Worm (Caenorhabditis elegans): ENCODE data around the gene C14C6.3.

Gene C14C6.3

ce11 chrV:576918-577317 lies 33.6 kb downstream of the C14C6.3 start:
- TF ChIP-seq W03F9.2 (tag; optimal IDR thresholded peaks at IDR 0.05) (no peak), him-1 (tag; optimal IDR thresholded peaks at IDR 0.05) (no peak), dao-5 (tag; optimal IDR thresholded peaks at IDR 0.05) (no peak)

ce11 chrV:578977-579376 lies 35.7 kb downstream of the C14C6.3 start, which contains the start of gene K06H6.4:
Gene K06H6.4, plus strand, starts transcription at chrV:579277.
- TF ChIP-seq W03F9.2 (tag; optimal IDR thresholded peaks at IDR 0.05): no peak
- no peak for TF ChIP-seq dao-5 (tag; optimal IDR thresholded peaks at IDR 0.05)
- TF ChIP-seq him-1 (tag; optimal IDR thresholded peaks at IDR 0.05): no peak

- no peak for TF ChIP-seq dao-5 (tag; optimal IDR thresholded peaks at IDR 0.05)
- no peak for TF ChIP-seq him-1 (tag; optimal IDR thresholded peaks at IDR 0.05)
- TF ChIP-seq W03F9.2 (tag; optimal IDR thresholded peaks at IDR 0.05): no peak
Observed at ce11 chrV:581616-582015, 38.3 kb downstream of the C14C6.3 start, which contains the start of gene nstp-7. Gene nstp-7, plus strand, starts transcription at chrV:581916.

ce11 chrV:585472-585871 lies 42.2 kb downstream of the C14C6.3 start, which contains the start of gene K06H6.2:
Gene K06H6.2, plus strand, starts transcription at chrV:585772.
- no peak for TF ChIP-seq him-1 (tag; optimal IDR thresholded peaks at IDR 0.05)
- TF ChIP-seq W03F9.2 (tag; optimal IDR thresholded peaks at IDR 0.05): no peak
- no peak for TF ChIP-seq dao-5 (tag; optimal IDR thresholded peaks at IDR 0.05)

- no peak for TF ChIP-seq W03F9.2 (tag; optimal IDR thresholded peaks at IDR 0.05)
Observed at ce11 chrV:587818-588217, 44.5 kb downstream of the C14C6.3 start, which contains the start of gene K06H6.1. Gene K06H6.1, plus strand, starts transcription at chrV:588118.

ce11 chrV:590182-590581 lies 46.9 kb downstream of the C14C6.3 start, which contains the start of gene ZK488.6:
Gene ZK488.6, plus strand, starts transcription at chrV:590482.
- no peak for TF ChIP-seq W03F9.2 (tag; optimal IDR thresholded peaks at IDR 0.05)
- TF ChIP-seq dao-5 (tag; optimal IDR thresholded peaks at IDR 0.05): no peak
- no peak for TF ChIP-seq him-1 (tag; optimal IDR thresholded peaks at IDR 0.05)

ce11 chrV:592959-593358 lies 49.7 kb downstream of the C14C6.3 start, which contains the start of gene ZK488.5:
Gene ZK488.5, plus strand, starts transcription at chrV:593259.
- TF ChIP-seq him-1 (tag; optimal IDR thresholded peaks at IDR 0.05): no peak
- no peak for TF ChIP-seq dao-5 (tag; optimal IDR thresholded peaks at IDR 0.05)
- TF ChIP-seq W03F9.2 (tag; optimal IDR thresholded peaks at IDR 0.05): no peak

Data from whole organism, L4/young adult.